Worm (Caenorhabditis elegans): ENCODE data around the gene lev-9.

DNA sequence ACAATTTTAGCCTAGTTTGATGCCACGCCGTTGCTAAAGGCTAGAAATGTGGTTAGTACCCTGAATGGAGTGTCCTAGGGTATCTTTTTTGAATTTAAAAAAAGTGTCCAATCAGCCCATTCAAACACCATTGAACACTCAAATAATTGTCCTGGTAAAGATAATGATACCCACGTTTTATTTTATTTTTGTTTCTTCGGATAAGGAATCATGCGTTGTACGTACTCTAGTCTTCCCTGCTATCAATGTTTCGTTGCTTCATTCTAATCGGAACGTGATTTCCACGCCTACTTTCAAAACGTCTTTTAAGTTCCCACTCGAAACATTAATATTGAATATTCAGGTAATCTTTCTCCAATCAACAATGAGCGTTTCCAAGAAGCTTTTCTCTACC, 50.9 kb downstream of the lev-9 start, which contains the start of gene got-2.2:
- no peak for TF ChIP-seq tab-1 (GFP tag; IDR thresholded peaks at IDR 0.05)
- no peak for TF ChIP-seq cog-1 (tag; optimal IDR thresholded peaks at IDR 0.05)
- TF ChIP-seq T22C8.4 (GFP tag; IDR thresholded peaks at IDR 0.05): no peak
- no peak for TF ChIP-seq med-1 (GFP tag; optimal IDR thresholded peaks at IDR 0.05; ENCODE audit: insufficient read depth)
- TF ChIP-seq ref-1 (GFP tag; conservative IDR thresholded peaks at IDR 0.05): no peak
- no peak for TF ChIP-seq ztf-29 (GFP tag; IDR thresholded peaks at IDR 0.05)

Measured in whole organism, midembryonic.